Fruit fly (Drosophila melanogaster): ENCODE results near the gene CG13040.

The CG13040 gene

dm6 chr3L:16309972-16310371, 16.6 kb downstream of the CG13040 start (continued):
- no peak for TF ChIP-seq Sox102F (GFP tag; optimal IDR thresholded peaks at IDR 0.05)
- peak; percentile 80 for TF ChIP-seq CG32006 (GFP tag; optimal IDR thresholded peaks at IDR 0.05)
- TF ChIP-seq CG10631 (GFP tag; optimal IDR thresholded peaks at IDR 0.05), result peak; percentile 59
- TF ChIP-seq Gug (GFP tag; IDR thresholded peaks at IDR 0.05), result no peak
- TF ChIP-seq CG6276 (GFP tag; optimal IDR thresholded peaks at IDR 0.05), result peak; percentile 69
- TF ChIP-seq CG6854 (GFP tag; optimal IDR thresholded peaks at IDR 0.05), result no peak
- TF ChIP-seq achi (GFP tag; optimal IDR thresholded peaks at IDR 0.05), result peak; percentile 34
- TF ChIP-seq CG6163 (GFP tag; IDR thresholded peaks at IDR 0.05), result peak; percentile 72; the same call in 2 of the 3 replicates
- no peak for TF ChIP-seq CG3032 (tag; optimal IDR thresholded peaks at IDR 0.05)
- TF ChIP-seq CG10669 (GFP tag; optimal IDR thresholded peaks at IDR 0.05), result no peak
- TF ChIP-seq lz (GFP tag; optimal IDR thresholded peaks at IDR 0.05), result peak; percentile 52
- TF ChIP-seq dsx (GFP tag; optimal IDR thresholded peaks at IDR 0.05; ENCODE audit: poor library complexity, severe bottlenecking), result no peak
- TF ChIP-seq eg (GFP tag; IDR thresholded peaks at IDR 0.05), result peak; percentile 86
- TF ChIP-seq cyc (GFP tag; optimal IDR thresholded peaks at IDR 0.05), result no peak
- TF ChIP-seq fd85E (GFP tag; optimal IDR thresholded peaks at IDR 0.05), result no peak
- peak; percentile 8 for TF ChIP-seq CG11762 (GFP tag; optimal IDR thresholded peaks at IDR 0.05; ENCODE audit: insufficient read depth)
- TF ChIP-seq salr (GFP tag; optimal IDR thresholded peaks at IDR 0.05), result peak in 1 of 2 experiments; percentile 44
- TF ChIP-seq CG31627 (GFP tag; optimal IDR thresholded peaks at IDR 0.05), result no peak

- TF ChIP-seq CG7368 (GFP tag; optimal IDR thresholded peaks at IDR 0.05) (no peak), net (GFP tag; optimal IDR thresholded peaks at IDR 0.05) (no peak), Ets21C (GFP tag; optimal IDR thresholded peaks at IDR 0.05) (no peak), CG10631 (GFP tag; optimal IDR thresholded peaks at IDR 0.05) (no peak), CG31627 (GFP tag; optimal IDR thresholded peaks at IDR 0.05) (no peak), CG16779 (tag; optimal IDR thresholded peaks at IDR 0.05) (no peak), Eip78C (GFP tag) (no peak), CG6808 (GFP tag; optimal IDR thresholded peaks at IDR 0.05) (no peak), Eip75B (GFP tag; optimal IDR thresholded peaks at IDR 0.05) (no peak), pdm3 (GFP tag; optimal IDR thresholded peaks at IDR 0.05) (no peak)
Measured at dm6 chr3L:16308380-16308779, 18.2 kb downstream of the CG13040 start, which contains the start of gene CG13042. Gene CG13042 (minus strand): TSS chr3L:16308480.

dm6 chr3L:16305820-16306650, 20.5 kb downstream of the CG13040 start, which contains the start of the genes CG13043 and CG13063:
Gene CG13043 (minus strand): TSS chr3L:16305870.
Gene CG13063 (plus strand): TSS chr3L:16306600.
- TF ChIP-seq CG11294 (GFP tag; IDR thresholded peaks at IDR 0.05) (no peak), eg (GFP tag; IDR thresholded peaks at IDR 0.05) (no peak), svp (GFP tag) (peak; percentile 30), dsx (GFP tag; optimal IDR thresholded peaks at IDR 0.05; ENCODE audit: poor library complexity, severe bottlenecking) (no peak), CG8319 (GFP tag; optimal IDR thresholded peaks at IDR 0.05) (no peak), CG16779 (tag; optimal IDR thresholded peaks at IDR 0.05) (no peak), CG6808 (GFP tag; optimal IDR thresholded peaks at IDR 0.05) (no peak)

- TF ChIP-seq CG1621 (tag; optimal IDR thresholded peaks at IDR 0.05), result no peak
- TF ChIP-seq CG11294 (GFP tag; IDR thresholded peaks at IDR 0.05), result no peak
- no peak for TF ChIP-seq ss (GFP tag; optimal IDR thresholded peaks at IDR 0.05)
- no peak for TF ChIP-seq esn (GFP tag; optimal IDR thresholded peaks at IDR 0.05)
- no peak for TF ChIP-seq achi (GFP tag; optimal IDR thresholded peaks at IDR 0.05)
- no peak for TF ChIP-seq CG9139 (GFP tag; optimal IDR thresholded peaks at IDR 0.05)
- TF ChIP-seq CG6854 (GFP tag; optimal IDR thresholded peaks at IDR 0.05), result no peak
- TF ChIP-seq spab (GFP tag; optimal IDR thresholded peaks at IDR 0.05), result no peak
- TF ChIP-seq CG11902 (GFP tag; optimal IDR thresholded peaks at IDR 0.05), result no peak
- TF ChIP-seq CG32006 (GFP tag; optimal IDR thresholded peaks at IDR 0.05), result no peak
- TF ChIP-seq acj6 (GFP tag; optimal IDR thresholded peaks at IDR 0.05), result no peak
- no peak for TF ChIP-seq fd85E (GFP tag; optimal IDR thresholded peaks at IDR 0.05)
- TF ChIP-seq Smox (GFP tag; optimal IDR thresholded peaks at IDR 0.05), result no peak
- no peak for TF ChIP-seq Hr4 (GFP tag; optimal IDR thresholded peaks at IDR 0.05)
- TF ChIP-seq eg (GFP tag; IDR thresholded peaks at IDR 0.05), result no peak
- no peak for TF ChIP-seq fd59A (GFP tag; optimal IDR thresholded peaks at IDR 0.05)
- TF ChIP-seq CG7368 (GFP tag; optimal IDR thresholded peaks at IDR 0.05), result no peak
- TF ChIP-seq Blimp-1 (GFP tag; optimal IDR thresholded peaks at IDR 0.05), result no peak
Measured at dm6 chr3L:16303982-16304381, 22.6 kb downstream of the CG13040 start, which contains the start of gene CG43249. Gene CG43249 (plus strand): TSS chr3L:16304282.
